Fruit fly (Drosophila melanogaster): Measurements from ENCODE around the gene CG3191.

Gene CG3191

dm6 chrX:2241842-2242241, 10.0 kb downstream of the CG3191 start, which contains the start of gene kz (continued):
- TF ChIP-seq CG30020 (tag; optimal IDR thresholded peaks at IDR 0.05) (peak; percentile 94), lmd (GFP tag; IDR thresholded peaks at IDR 0.05) (no peak), sd (tag; optimal IDR thresholded peaks at IDR 0.05) (no peak), Bdp1 (GFP tag; optimal IDR thresholded peaks at IDR 0.05) (no peak), ems (GFP tag; optimal IDR thresholded peaks at IDR 0.05) (no peak), BEAF-32 (GFP tag; optimal IDR thresholded peaks at IDR 0.05) (peak; percentile 76), maf-S (GFP tag; optimal IDR thresholded peaks at IDR 0.05) (no peak), stwl (tag; optimal IDR thresholded peaks at IDR 0.05) (peak; percentile 88), ab (GFP tag; optimal IDR thresholded peaks at IDR 0.05) (no peak), zfh2 (GFP tag; optimal IDR thresholded peaks at IDR 0.05) (no peak), CG13775 (GFP tag; optimal IDR thresholded peaks at IDR 0.05) (no peak), CG17802 (tag; optimal IDR thresholded peaks at IDR 0.05) (peak; percentile 91), CG9817 (tag; optimal IDR thresholded peaks at IDR 0.05) (no peak), br (optimal IDR thresholded peaks at IDR 0.05) (no peak), gro (GFP tag; optimal IDR thresholded peaks at IDR 0.05) (no peak), dmrt99B (tag; optimal IDR thresholded peaks at IDR 0.05) (no peak), dysf (GFP tag; IDR thresholded peaks at IDR 0.05) (no peak), CG14050 (GFP tag; IDR thresholded peaks at IDR 0.05) (no peak), CG13624 (GFP tag; optimal IDR thresholded peaks at IDR 0.05) (no peak), YL-1 (GFP tag; optimal IDR thresholded peaks at IDR 0.05) (peak; percentile 86), Opbp (GFP tag; IDR thresholded peaks at IDR 0.05; ENCODE audit: partially characterized antibody) (peak; percentile 92), nerfin-2 (GFP tag; IDR thresholded peaks at IDR 0.05; ENCODE audit: partially characterized antibody) (peak; percentile 100), CG15696 (tag; optimal IDR thresholded peaks at IDR 0.05) (no peak), org-1 (GFP tag; optimal IDR thresholded peaks at IDR 0.05) (no peak), Dp (GFP tag; optimal IDR thresholded peaks at IDR 0.05) (peak; percentile 66), CG17328 (GFP tag; IDR thresholded peaks at IDR 0.05) (no peak)

dm6 chrX:2225138-2225537, 26.7 kb downstream of the CG3191 start, which contains the start of gene pcx:
Gene pcx (plus strand): TSS chrX:2225296.
- peak; percentile 37 for TF ChIP-seq CG14710 (tag; optimal IDR thresholded peaks at IDR 0.05)
- TF ChIP-seq Bgb (GFP tag; IDR thresholded peaks at IDR 0.05; ENCODE audit: partially characterized antibody) = peak; percentile 56
- no peak for TF ChIP-seq CG11695 (GFP tag; IDR thresholded peaks at IDR 0.05)
- TF ChIP-seq Nf-YB (GFP tag; optimal IDR thresholded peaks at IDR 0.05) = no peak
- no peak for TF ChIP-seq CG10959 (GFP tag; IDR thresholded peaks at IDR 0.05)
- no peak for TF ChIP-seq CG11085 (GFP tag; IDR thresholded peaks at IDR 0.05)
- TF ChIP-seq sisA (GFP tag; IDR thresholded peaks at IDR 0.05) = no peak
- no peak for TF ChIP-seq Oli (tag; optimal IDR thresholded peaks at IDR 0.05)
- no peak for TF ChIP-seq ems (GFP tag; optimal IDR thresholded peaks at IDR 0.05)
- TF ChIP-seq Six4 (GFP tag; optimal IDR thresholded peaks at IDR 0.05) = no peak
- TF ChIP-seq NK7.1 (GFP tag; optimal IDR thresholded peaks at IDR 0.05) = no peak
- TF ChIP-seq Scr (GFP tag; IDR thresholded peaks at IDR 0.05; ENCODE audit: partially characterized antibody) = peak; percentile 62
- no peak for TF ChIP-seq ara (GFP tag; IDR thresholded peaks at IDR 0.05)
- TF ChIP-seq wek (GFP tag; optimal IDR thresholded peaks at IDR 0.05) = no peak
- TF ChIP-seq CG7987 (GFP tag; optimal IDR thresholded peaks at IDR 0.05) = no peak
- no peak for TF ChIP-seq CG2678 (tag; optimal IDR thresholded peaks at IDR 0.05)
- TF ChIP-seq CG4854 (GFP tag; optimal IDR thresholded peaks at IDR 0.05) = no peak
- no peak for TF ChIP-seq cato (GFP tag; optimal IDR thresholded peaks at IDR 0.05; ENCODE audit: borderline replicate concordance)
- no peak for TF ChIP-seq so (GFP tag; IDR thresholded peaks at IDR 0.05)
- no peak for TF ChIP-seq shn (GFP tag; optimal IDR thresholded peaks at IDR 0.05)
- no peak for TF ChIP-seq CG1647 (GFP tag; optimal IDR thresholded peaks at IDR 0.05)
- no peak for TF ChIP-seq ac (GFP tag; optimal IDR thresholded peaks at IDR 0.05)
- peak; percentile 55 for TF ChIP-seq CG16813 (GFP tag; IDR thresholded peaks at IDR 0.05; ENCODE audit: partially characterized antibody)
- no peak for TF ChIP-seq dmrt99B (tag; optimal IDR thresholded peaks at IDR 0.05)
- TF ChIP-seq hkb (optimal IDR thresholded peaks at IDR 0.05) = no peak
- TF ChIP-seq hkb (GFP tag; IDR thresholded peaks at IDR 0.05) = no peak
- TF ChIP-seq Atf-2 (GFP tag; optimal IDR thresholded peaks at IDR 0.05) = no peak
- TF ChIP-seq MBD-R2 (GFP tag; IDR thresholded peaks at IDR 0.05) = peak; percentile 49
- TF ChIP-seq CG3407 (GFP tag; optimal IDR thresholded peaks at IDR 0.05) = no peak

Measured in whole organism, embryonic.